Fruit fly (Drosophila melanogaster) whole organism, pupa: ENCODE measurements around the gene Oatp33Ea.

Experiments
- CG14655 ChIP-seq: fragments of 200-800 bp; sonication (Bioruptor generic); optimal IDR thresholded peaks from 3 replicates; lab custom pipeline; 2017; ENCODE audit warnings: mild to moderate bottlenecking, missing biosample characterization, missing genetic modification reagents, missing genetic modification characterization
- CG15710 ChIP-seq: fragments of 200-800 bp; sonication (Bioruptor generic); optimal IDR thresholded peaks from 2 replicates; lab custom pipeline; 2018; ENCODE audit warnings: missing biosample characterization, mild to moderate bottlenecking, missing genetic modification characterization, moderate library complexity
- CG17806 ChIP-seq: fragments of 200-800 bp; sonication (Bioruptor generic); optimal IDR thresholded peaks from 2 replicates; lab custom pipeline; 2018; ENCODE audit warnings: missing biosample characterization, mild to moderate bottlenecking, missing genetic modification characterization, moderate library complexity
- CG32121 ChIP-seq: fragments of 200-800 bp; sonication (Bioruptor generic); IDR thresholded peaks from 2 replicates; pipeline ENCODE4 v1.3.6; 2022; ENCODE audit warnings: missing biosample characterization, missing genetic modification characterization
- CG34367 ChIP-seq: fragments of 200-800 bp; sonication (Bioruptor generic); optimal IDR thresholded peaks from 2 replicates; lab custom pipeline; 2018; ENCODE audit warnings: missing biosample characterization, mild to moderate bottlenecking, missing genetic modification characterization
- CG4496 ChIP-seq: fragments of 200-800 bp; sonication (Bioruptor generic); IDR thresholded peaks from 3 replicates; pipeline ENCODE4 v1.3.6; 2022; ENCODE audit warnings: missing biosample characterization, missing genetic modification characterization
- CG9948 ChIP-seq: fragments of 200-800 bp; sonication (Bioruptor generic); optimal IDR thresholded peaks from 2 replicates; lab custom pipeline; 2018; ENCODE audit warnings: missing biosample characterization, mild to moderate bottlenecking, missing genetic modification characterization, moderate library complexity
- EcR ChIP-seq: fragments of 200-800 bp; sonication (Bioruptor generic); optimal IDR thresholded peaks from 3 replicates; lab custom pipeline; 2019; ENCODE audit warnings: missing biosample characterization, missing genetic modification characterization, mild to moderate bottlenecking, moderate library complexity, missing genetic modification reagents
- Ets98B ChIP-seq: fragments of 200-800 bp; sonication (Bioruptor generic); IDR thresholded peaks from 2 replicates; pipeline ENCODE4 v1.3.6; 2022; ENCODE audit warnings: missing biosample characterization, missing genetic modification characterization
- Pif1B ChIP-seq: fragments of 200-800 bp; sonication (Bioruptor generic); optimal IDR thresholded peaks from 3 replicates; lab custom pipeline; 2016; ENCODE audit warnings: missing biosample characterization, missing genetic modification characterization
- Snoo ChIP-seq: fragments of 200-800 bp; sonication (Bioruptor generic); optimal IDR thresholded peaks from 3 replicates; lab custom pipeline; 2017; ENCODE audit warnings: missing biosample characterization, mild to moderate bottlenecking, missing genetic modification characterization, inconsistent platforms
- fd96Ca ChIP-seq: fragments of 200-800 bp; sonication (Bioruptor generic); IDR thresholded peaks from 3 replicates; pipeline ENCODE4 v1.3.6; 2022; ENCODE audit warnings: missing biosample characterization, missing genetic modification characterization
- gl ChIP-seq: fragments of 200-800 bp; sonication (Bioruptor generic); optimal IDR thresholded peaks from 2 replicates; lab custom pipeline; 2018; ENCODE audit warnings: missing biosample characterization, mild to moderate bottlenecking, missing genetic modification characterization
- rn ChIP-seq: fragments of 200-800 bp; sonication (Bioruptor generic); IDR thresholded peaks from 2 replicates; pipeline ENCODE4 v1.3.6; 2022; ENCODE audit warnings: missing biosample characterization, missing genetic modification characterization

DNA sequence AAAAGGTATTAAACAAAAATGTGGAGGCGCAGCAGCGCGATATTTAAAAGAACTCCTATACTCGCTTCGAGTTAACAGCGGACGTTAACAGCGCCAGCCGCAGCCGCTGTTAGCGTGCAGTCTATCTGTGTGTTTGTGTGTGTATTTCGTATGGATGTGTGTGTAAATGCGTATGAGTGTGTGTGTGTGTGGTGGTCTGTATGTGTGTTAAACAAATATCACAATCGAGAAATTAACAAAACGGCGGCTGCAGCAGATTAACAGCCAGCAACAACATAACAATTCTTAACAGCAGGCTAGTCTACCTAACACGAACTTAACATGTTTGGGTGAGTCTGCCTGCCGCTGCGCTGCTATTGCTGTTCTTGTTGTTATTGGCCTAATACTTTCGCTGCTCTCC lies 11.5 kb upstream of the Oatp33Ea start:
- TF ChIP-seq CG32121 (GFP tag; lab: Robert Waterston, UW): no peak
- TF ChIP-seq fd96Ca: no peak
- no peak for TF ChIP-seq CG34367 (tag; lab: Kevin White, UChicago)
- TF ChIP-seq gl (tag; lab: Kevin White, UChicago): no peak
- TF ChIP-seq EcR (GFP tag; lab: Kevin White, UChicago): no peak
- TF ChIP-seq rn (GFP tag; lab: Robert Waterston, UW): no peak
- no peak for TF ChIP-seq Ets98B (GFP tag; lab: Robert Waterston, UW)
- TF ChIP-seq Snoo (tag; lab: Kevin White, UChicago): no peak
- TF ChIP-seq CG9948: no peak
- no peak for TF ChIP-seq CG4496 (GFP tag; lab: Robert Waterston, UW)
- TF ChIP-seq CG14655 (GFP tag; lab: Kevin White, UChicago): no peak
- TF ChIP-seq Pif1B (GFP tag; lab: Kevin White, UChicago): no peak
- TF ChIP-seq CG17806 (tag; lab: Kevin White, UChicago): no peak
- no peak for TF ChIP-seq CG15710
